Fruit fly (Drosophila melanogaster) whole organism, prepupa: Measurements from ENCODE around the gene Sbf.

Experiments used
- Blimp-1 ChIP-seq: fragments of 200-800 bp; sonication (Bioruptor generic); optimal IDR thresholded peaks from 3 replicates; lab custom pipeline; 2017; ENCODE audit warnings: missing biosample characterization, missing genetic modification characterization, mild to moderate bottlenecking, moderate library complexity, missing genetic modification reagents
- CG10669 ChIP-seq: fragments of 200-800 bp; sonication (Bioruptor generic); optimal IDR thresholded peaks from 3 replicates; lab custom pipeline; 2018; ENCODE audit warnings: missing biosample characterization, mild to moderate bottlenecking, missing genetic modification characterization, moderate library complexity
- CG11294 ChIP-seq: fragments of 200-800 bp; sonication (Bioruptor generic); IDR thresholded peaks from 2 replicates; pipeline ENCODE4 v1.3.6; 2022; ENCODE audit warnings: missing biosample characterization, missing genetic modification characterization
- CG11762 ChIP-seq: fragments of 200-800 bp; sonication (Bioruptor generic); optimal IDR thresholded peaks from 3 replicates; lab custom pipeline; 2016; ENCODE audit warnings: missing biosample characterization, missing genetic modification characterization; ENCODE audit not compliant: insufficient read depth
- CG11902 ChIP-seq: fragments of 200-800 bp; sonication (Bioruptor generic); optimal IDR thresholded peaks from 3 replicates; lab custom pipeline; 2016; ENCODE audit warnings: missing biosample characterization, missing genetic modification characterization
- CG15336 ChIP-seq: fragments of 200-800 bp; sonication (Bioruptor generic); IDR thresholded peaks from 2 replicates; pipeline ENCODE4 v1.3.6; 2022; ENCODE audit warnings: missing biosample characterization, missing genetic modification characterization
- CG1621 ChIP-seq: fragments of 200-800 bp; sonication (Bioruptor generic); optimal IDR thresholded peaks from 3 replicates; lab custom pipeline; 2018; ENCODE audit warnings: missing biosample characterization, mild to moderate bottlenecking, missing genetic modification characterization
- CG16779 ChIP-seq: fragments of 200-800 bp; sonication (Bioruptor generic); optimal IDR thresholded peaks from 3 replicates; lab custom pipeline; 2017; ENCODE audit warnings: missing biosample characterization, mild to moderate bottlenecking, missing genetic modification characterization
- CG3032 ChIP-seq: fragments of 200-800 bp; optimal IDR thresholded peaks from 2 replicates; lab custom pipeline; 2019; ENCODE audit warnings: missing biosample characterization, mild to moderate bottlenecking, missing genetic modification characterization, moderate library complexity
- CG31627 ChIP-seq: fragments of 200-800 bp; sonication (Bioruptor generic); optimal IDR thresholded peaks from 3 replicates; lab custom pipeline; 2016; ENCODE audit warnings: missing biosample characterization, missing genetic modification characterization
- CG32006 ChIP-seq: fragments of 200-800 bp; sonication (Bioruptor generic); optimal IDR thresholded peaks from 3 replicates; lab custom pipeline; 2017; ENCODE audit warnings: missing biosample characterization, mild to moderate bottlenecking, missing genetic modification characterization
- CG34406 ChIP-seq: fragments of 200-800 bp; sonication (Bioruptor generic); optimal IDR thresholded peaks from 3 replicates; lab custom pipeline; 2016; ENCODE audit warnings: missing biosample characterization, missing genetic modification characterization
- CG3919 ChIP-seq: fragments of 200-800 bp; sonication (Bioruptor generic); optimal IDR thresholded peaks from 3 replicates; lab custom pipeline; 2016; ENCODE audit warnings: missing biosample characterization, missing genetic modification characterization
- CG6276 ChIP-seq: fragments of 200-800 bp; sonication (Bioruptor generic); optimal IDR thresholded peaks from 2 replicates; lab custom pipeline; 2017; ENCODE audit warnings: missing biosample characterization, mild to moderate bottlenecking, missing genetic modification characterization
- CG6792 ChIP-seq: fragments of 200-800 bp; sonication (Bioruptor generic); optimal IDR thresholded peaks from 3 replicates; lab custom pipeline; 2016; ENCODE audit warnings: missing biosample characterization, missing genetic modification characterization
- CG6808 ChIP-seq: fragments of 200-800 bp; sonication (Bioruptor generic); optimal IDR thresholded peaks from 3 replicates; lab custom pipeline; 2017; ENCODE audit warnings: missing biosample characterization, missing genetic modification characterization, mild to moderate bottlenecking, moderate library complexity, missing genetic modification reagents
- CG6854 ChIP-seq: fragments of 200-800 bp; sonication (Bioruptor generic); optimal IDR thresholded peaks from 2 replicates; lab custom pipeline; 2017; ENCODE audit warnings: missing biosample characterization, mild to moderate bottlenecking, missing genetic modification characterization
- CG8119 ChIP-seq: fragments of 200-800 bp; sonication (Bioruptor generic); IDR thresholded peaks from 3 replicates; pipeline ENCODE4 v1.3.6; 2022; ENCODE audit warnings: missing biosample characterization, missing genetic modification characterization
- CG8319 ChIP-seq: fragments of 200-800 bp; sonication (Bioruptor generic); optimal IDR thresholded peaks from 3 replicates; lab custom pipeline; 2016; ENCODE audit warnings: missing biosample characterization, missing genetic modification characterization
- CG8632 ChIP-seq: fragments of 200-800 bp; sonication (Bioruptor generic); optimal IDR thresholded peaks from 3 replicates; lab custom pipeline; 2016; ENCODE audit warnings: missing biosample characterization, missing genetic modification characterization
- CG9139 ChIP-seq: fragments of 200-800 bp; sonication (Bioruptor generic); optimal IDR thresholded peaks from 3 replicates; lab custom pipeline; 2017; ENCODE audit warnings: missing biosample characterization, mild to moderate bottlenecking, missing genetic modification characterization
- Eip75B ChIP-seq: fragments of 200-800 bp; sonication (Bioruptor generic); optimal IDR thresholded peaks from 3 replicates; lab custom pipeline; 2016; ENCODE audit warnings: missing biosample characterization, missing genetic modification characterization
- Eip78C ChIP-seq: fragments of 200-800 bp; sonication (Bioruptor generic); peaks from one replicate; lab custom pipeline; 2016; ENCODE audit warnings: missing biosample characterization, missing genetic modification characterization
- Eip93F ChIP-seq: fragments of 200-800 bp; sonication (Bioruptor generic); optimal IDR thresholded peaks from 2 replicates; lab custom pipeline; 2016; ENCODE audit warnings: missing biosample characterization, mild to moderate bottlenecking, missing genetic modification characterization
- Ets96B ChIP-seq: fragments of 200-800 bp; optimal IDR thresholded peaks from 2 replicates; lab custom pipeline; 2019; ENCODE audit warnings: missing biosample characterization, mild to moderate bottlenecking, missing genetic modification characterization, moderate library complexity
- Gug ChIP-seq: fragments of 200-800 bp; sonication (Bioruptor generic); IDR thresholded peaks from 2 replicates; pipeline ENCODE4 v1.3.6; 2022; ENCODE audit warnings: missing biosample characterization, missing genetic modification characterization
- Hr38 ChIP-seq: sonication (Bioruptor generic); optimal IDR thresholded peaks from 2 replicates; lab custom pipeline; 2016; ENCODE audit warnings: missing biosample characterization, missing genetic modification characterization
- Hr39 ChIP-seq: fragments of 200-800 bp; sonication (Bioruptor generic); optimal IDR thresholded peaks from 2 replicates; lab custom pipeline; 2016; ENCODE audit warnings: missing biosample characterization, missing genetic modification characterization
- Hr4 ChIP-seq: fragments of 200-800 bp; sonication (Bioruptor generic); optimal IDR thresholded peaks from 3 replicates; lab custom pipeline; 2016; ENCODE audit warnings: missing biosample characterization, missing genetic modification characterization
- Met ChIP-seq: fragments of 200-800 bp; sonication (Bioruptor generic); optimal IDR thresholded peaks from 3 replicates; lab custom pipeline; 2016; ENCODE audit warnings: missing biosample characterization, missing genetic modification characterization
- OdsH ChIP-seq: fragments of 200-800 bp; sonication (Bioruptor generic); optimal IDR thresholded peaks from 3 replicates; lab custom pipeline; 2016; ENCODE audit warnings: missing biosample characterization, missing genetic modification characterization
- Smox ChIP-seq: fragments of 200-800 bp; sonication (Bioruptor generic); optimal IDR thresholded peaks from 3 replicates; lab custom pipeline; 2016; ENCODE audit warnings: missing biosample characterization, missing genetic modification characterization
- Sox102F ChIP-seq: fragments of 200-800 bp; sonication (Bioruptor generic); optimal IDR thresholded peaks from 2 replicates; lab custom pipeline; 2016; ENCODE audit warnings: missing biosample characterization, mild to moderate bottlenecking, missing genetic modification characterization
- Sox14 ChIP-seq: fragments of 200-800 bp; sonication (Bioruptor generic); optimal IDR thresholded peaks from 3 replicates; lab custom pipeline; 2016; ENCODE audit warnings: missing biosample characterization, missing genetic modification characterization
- achi ChIP-seq: fragments of 200-800 bp; sonication (Bioruptor generic); optimal IDR thresholded peaks from 3 replicates; lab custom pipeline; 2016; ENCODE audit warnings: missing biosample characterization, missing genetic modification characterization
- acj6 ChIP-seq: fragments of 200-800 bp; sonication (Bioruptor generic); optimal IDR thresholded peaks from 3 replicates; lab custom pipeline; 2016; ENCODE audit warnings: missing biosample characterization, missing genetic modification characterization
- cyc ChIP-seq: fragments of 200-800 bp; sonication (Bioruptor generic); optimal IDR thresholded peaks from 3 replicates; lab custom pipeline; 2016; ENCODE audit warnings: missing biosample characterization, missing genetic modification characterization
- dac ChIP-seq: fragments of 200-800 bp; sonication (Bioruptor generic); optimal IDR thresholded peaks from 2 replicates; lab custom pipeline; 2017; ENCODE audit warnings: missing biosample characterization, mild to moderate bottlenecking, missing genetic modification characterization
- dsx ChIP-seq: fragments of 200-800 bp; optimal IDR thresholded peaks from 3 replicates; lab custom pipeline; 2019; ENCODE audit warnings: missing biosample characterization, mild to moderate bottlenecking, missing genetic modification characterization, moderate library complexity; ENCODE audit not compliant: poor library complexity, severe bottlenecking
- eg ChIP-seq: fragments of 200-800 bp; sonication (Bioruptor generic); IDR thresholded peaks from 3 replicates; pipeline ENCODE4 v1.3.6; 2022; ENCODE audit warnings: missing biosample characterization, missing genetic modification characterization
- fd59A ChIP-seq: fragments of 200-800 bp; sonication (Bioruptor generic); optimal IDR thresholded peaks from 2 replicates; lab custom pipeline; 2017; ENCODE audit warnings: missing biosample characterization, mild to moderate bottlenecking, missing genetic modification characterization, missing genetic modification reagents
- fd85E ChIP-seq: fragments of 200-800 bp; sonication (Bioruptor generic); optimal IDR thresholded peaks from 3 replicates; lab custom pipeline; 2016; ENCODE audit warnings: missing biosample characterization, missing genetic modification characterization
- fkh ChIP-seq: fragments of 200-800 bp; sonication (Bioruptor generic); optimal IDR thresholded peaks from 3 replicates; lab custom pipeline; 2017; ENCODE audit warnings: missing biosample characterization, mild to moderate bottlenecking, missing genetic modification characterization, moderate library complexity
- lz ChIP-seq: fragments of 200-800 bp; sonication (Bioruptor generic); optimal IDR thresholded peaks from 3 replicates; lab custom pipeline; 2016; ENCODE audit warnings: missing biosample characterization, missing genetic modification characterization
- net ChIP-seq: fragments of 200-800 bp; sonication (Bioruptor generic); optimal IDR thresholded peaks from 3 replicates; lab custom pipeline; 2016; ENCODE audit warnings: missing biosample characterization, missing genetic modification characterization
- pdm3 ChIP-seq: fragments of 200-800 bp; sonication (Bioruptor generic); optimal IDR thresholded peaks from 3 replicates; lab custom pipeline; 2016; ENCODE audit warnings: missing biosample characterization, missing genetic modification characterization
- salr ChIP-seq, 2 experiments: fragments of 200-800 bp; sonication (Bioruptor generic); optimal IDR thresholded peaks; 3 replicates each; lab custom pipeline; 2016 to 2018; ENCODE audit warnings: missing biosample characterization in 2 of 2, missing genetic modification characterization in 2 of 2, mild to moderate bottlenecking in 1 of 2
- spab ChIP-seq: fragments of 200-800 bp; sonication (Bioruptor generic); optimal IDR thresholded peaks from 2 replicates; lab custom pipeline; 2017; ENCODE audit warnings: missing biosample characterization, mild to moderate bottlenecking, missing genetic modification characterization, missing genetic modification reagents
- ss ChIP-seq, 2 experiments: fragments of 200-800 bp; sonication (Bioruptor generic); optimal IDR thresholded peaks; 2 replicates in 1 of 2; 3 replicates in 1 of 2; lab custom pipeline; 2017 to 2018; ENCODE audit warnings: mild to moderate bottlenecking in 2 of 2, missing biosample characterization in 2 of 2, missing genetic modification characterization in 2 of 2, moderate library complexity in 1 of 2
- svp ChIP-seq: fragments of 200-800 bp; sonication (Bioruptor generic); peaks from one replicate; lab custom pipeline; 2016; ENCODE audit warnings: missing biosample characterization, missing genetic modification characterization
- topi ChIP-seq: fragments of 200-800 bp; sonication (Bioruptor generic); optimal IDR thresholded peaks from 3 replicates; lab custom pipeline; 2016; ENCODE audit warnings: missing biosample characterization, missing genetic modification characterization
- vri ChIP-seq: fragments of 200-800 bp; sonication (Bioruptor generic); optimal IDR thresholded peaks from 3 replicates; lab custom pipeline; 2016; ENCODE audit warnings: missing biosample characterization, mild to moderate bottlenecking, missing genetic modification characterization

Sbf gene

dm6 chr3R:11786695-11787226 is 10.0 kb downstream of the Sbf start, which contains the start of the genes prd1 and HisCl1:
prd1 (minus strand) TSS chr3R:11787014.
HisCl1 (plus strand) TSS chr3R:11787176.
- TF ChIP-seq vri (GFP tag; lab: Kevin White, UChicago) (no peak), CG15336 (GFP tag; lab: Robert Waterston, UW) (0 out of 2 replicates have a peak, but pooled peaks have one; percentile 30), CG9139 (GFP tag; lab: Kevin White, UChicago) (no peak), Met (GFP tag; lab: Kevin White, UChicago) (no peak), Smox (GFP tag; lab: Kevin White, UChicago) (no peak), topi (GFP tag; lab: Kevin White, UChicago) (no peak), eg (GFP tag; lab: Robert Waterston, UW) (peak; percentile 71; the same call in 2 of the 3 replicates), CG31627 (GFP tag; lab: Kevin White, UChicago) (peak; percentile 70), achi (no peak), CG11762 (GFP tag; lab: Kevin White, UChicago) (peak; percentile 16), CG16779 (tag; lab: Kevin White, UChicago) (no peak), CG6854 (GFP tag; lab: Kevin White, UChicago) (peak; percentile 74), Ets96B (no peak), CG11294 (GFP tag; lab: Robert Waterston, UW) (peak; percentile 38; the same call in 1 of the 2 replicates), net (GFP tag; lab: Kevin White, UChicago) (no peak), CG32006 (GFP tag; lab: Kevin White, UChicago) (no peak), CG3919 (GFP tag; lab: Kevin White, UChicago) (no peak), Hr38 (GFP tag; lab: Kevin White, UChicago) (no peak), Sox14 (GFP tag; lab: Kevin White, UChicago) (peak; percentile 71), Hr39 (GFP tag; lab: Kevin White, UChicago) (no peak), Blimp-1 (GFP tag; lab: Kevin White, UChicago) (no peak), Sox102F (GFP tag; lab: Kevin White, UChicago) (no peak), CG8632 (GFP tag; lab: Kevin White, UChicago) (no peak), CG11902 (GFP tag; lab: Kevin White, UChicago) (peak; percentile 70), Eip93F (no peak), ss (GFP tag; optimal IDR thresholded peaks at IDR 0.05; lab: Kevin White, UChicago) (no peak), CG6808 (GFP tag; lab: Kevin White, UChicago) (no peak), svp (GFP tag; lab: Kevin White, UChicago) (peak; percentile 99), CG1621 (tag; lab: Kevin White, UChicago) (no peak), Eip78C (GFP tag; lab: Kevin White, UChicago) (no peak), dsx (no peak), OdsH (GFP tag; lab: Kevin White, UChicago) (no peak), fd59A (peak; percentile 38), acj6 (no peak), fd85E (no peak), dac (GFP tag; lab: Kevin White, UChicago) (no peak), cyc (GFP tag; lab: Kevin White, UChicago) (peak; percentile 74), CG3032 (tag; lab: Kevin White, UChicago) (peak; percentile 70), CG10669 (GFP tag; lab: Kevin White, UChicago) (peak; percentile 99), Gug (GFP tag; lab: Robert Waterston, UW) (peak; percentile 60), Hr4 (no peak), CG6276 (GFP tag; lab: Kevin White, UChicago) (no peak), salr (GFP tag; optimal IDR thresholded peaks at IDR 0.05; lab: Kevin White, UChicago) (peak in 1 of 2 experiments; percentile 9), CG34406 (GFP tag; lab: Kevin White, UChicago) (no peak), CG8319 (GFP tag; lab: Kevin White, UChicago) (peak; percentile 20), CG8119 (peak; percentile 61), Eip75B (GFP tag; lab: Kevin White, UChicago) (no peak), fkh (GFP tag; lab: Kevin White, UChicago) (no peak), pdm3 (GFP tag; lab: Kevin White, UChicago) (no peak), CG6792 (peak; percentile 44), spab (no peak), lz (GFP tag; lab: Kevin White, UChicago) (peak; percentile 80)
